Worm (Caenorhabditis elegans) whole organism, late embryonic: ENCODE data around the gene pcn-1.
A peak's percentile ranks its signal among the peaks of the same experiment; 100 is the strongest.

Source experiments
- ahr-1 ChIP-seq: sonication (generic microtip); optimal IDR thresholded peaks from 2 replicates; lab custom pipeline; 2016; ENCODE audit warnings: missing genetic modification characterization, missing compliant biosample characterization
- ama-1 ChIP-seq: fragments of 150-350 bp; optimal IDR thresholded peaks from 2 replicates; lab custom pipeline; 2014
- ceh-6 ChIP-seq: fragments of 200-800 bp; sonication (Bioruptor generic); optimal IDR thresholded peaks from 2 replicates; lab custom pipeline; 2018; ENCODE audit warnings: mild to moderate bottlenecking, missing genetic modification characterization, missing compliant biosample characterization
- elt-2 ChIP-seq: sonication (generic microtip); optimal IDR thresholded peaks from 2 replicates; lab custom pipeline; 2016; ENCODE audit warnings: missing genetic modification reagents, missing genetic modification characterization, missing compliant biosample characterization
- fkh-10 ChIP-seq: fragments of 150-350 bp; optimal IDR thresholded peaks from 2 replicates; lab custom pipeline; 2014; ENCODE audit warnings: missing biosample characterization, missing genetic modification reagents, missing genetic modification characterization
- pag-3 ChIP-seq: sonication (generic microtip); optimal IDR thresholded peaks from 2 replicates; lab custom pipeline; 2016; ENCODE audit warnings: missing compliant biosample characterization, missing genetic modification characterization, borderline replicate concordance
- pha-2 ChIP-seq: sonication (generic microtip); optimal IDR thresholded peaks from 2 replicates; lab custom pipeline; 2017; ENCODE audit warnings: mild to moderate bottlenecking, missing genetic modification characterization, missing compliant biosample characterization
- sox-2 ChIP-seq: fragments of 200-800 bp; sonication (Bioruptor generic); IDR thresholded peaks from 2 replicates; pipeline ENCODE4 v1.3.6; 2022; ENCODE audit warnings: missing genetic modification reagents, missing genetic modification characterization, missing compliant biosample characterization
- tbx-2 ChIP-seq: sonication (generic microtip); optimal IDR thresholded peaks from 2 replicates; lab custom pipeline; 2016; ENCODE audit warnings: missing genetic modification characterization, missing compliant biosample characterization
- unc-86 ChIP-seq: sonication (generic microtip); optimal IDR thresholded peaks from 2 replicates; lab custom pipeline; 2016; ENCODE audit warnings: missing genetic modification characterization, missing compliant biosample characterization

DNA sequence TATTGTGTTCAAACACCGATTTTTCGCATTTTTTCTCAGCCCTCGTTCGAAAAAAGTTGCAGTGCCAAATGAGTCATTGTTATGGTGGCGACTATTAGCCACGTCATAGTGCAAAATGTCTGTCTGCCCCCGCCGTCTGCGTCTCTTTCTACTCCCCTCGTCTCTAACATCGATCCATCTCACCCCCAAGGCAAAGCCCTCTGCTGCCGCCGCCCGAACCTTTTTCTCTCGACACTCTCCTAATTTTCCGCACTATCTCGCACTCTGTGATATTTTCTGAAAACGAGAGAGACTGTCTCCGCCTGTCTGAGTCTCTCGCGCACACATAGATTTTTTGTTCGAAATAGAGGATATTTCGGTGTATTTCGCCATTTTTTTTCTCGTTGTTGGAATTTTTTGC is 43.8 kb upstream of the pcn-1 start:
- TF ChIP-seq fkh-10 (no peak), unc-86 (tag; lab: Kevin White, UChicago) (no peak), pha-2 (tag; lab: Kevin White, UChicago) (no peak), ama-1 (no peak), pag-3 (tag; lab: Kevin White, UChicago) (no peak), sox-2 (GFP tag; lab: Robert Waterston, UW) (no peak), ahr-1 (tag; lab: Kevin White, UChicago) (no peak), tbx-2 (peak; percentile 29), ceh-6 (GFP tag; lab: Kevin White, UChicago) (no peak), elt-2 (tag; lab: Kevin White, UChicago) (no peak)
